Fruit fly (Drosophila melanogaster): ENCODE results near the gene CG6836.

The CG6836 gene

dm6 chr3L:19000413-19000812 lies 50.0 kb downstream of the CG6836 start, which contains the start of gene CG3808 (continued):
- peak; percentile 39 for TF ChIP-seq Mad (GFP tag; optimal IDR thresholded peaks at IDR 0.05)
- TF ChIP-seq ERR (GFP tag; optimal IDR thresholded peaks at IDR 0.05) = peak; percentile 20
- TF ChIP-seq al (GFP tag; IDR thresholded peaks at IDR 0.05) = no peak
- TF ChIP-seq Nf-YC (tag; optimal IDR thresholded peaks at IDR 0.05) = peak; percentile 29
- no peak for TF ChIP-seq CG17328 (GFP tag; IDR thresholded peaks at IDR 0.05)
- TF ChIP-seq CG30431 (GFP tag; optimal IDR thresholded peaks at IDR 0.05) = no peak
- TF ChIP-seq ham (GFP tag; IDR thresholded peaks at IDR 0.05) = no peak
- no peak for TF ChIP-seq CG2889 (GFP tag; IDR thresholded peaks at IDR 0.05)
- no peak for TF ChIP-seq CG32772 (GFP tag; IDR thresholded peaks at IDR 0.05)
- TF ChIP-seq sens-2 (GFP tag; IDR thresholded peaks at IDR 0.05) = no peak
- no peak for TF ChIP-seq sna (GFP tag; IDR thresholded peaks at IDR 0.05; ENCODE audit: partially characterized antibody)
- TF ChIP-seq CG17361 (GFP tag; IDR thresholded peaks at IDR 0.05) = 0 out of 3 replicates have a peak, but pooled peaks have one; percentile 27
- peak; percentile 88 for TF ChIP-seq Lhr (GFP tag; optimal IDR thresholded peaks at IDR 0.05)
- TF ChIP-seq ac (GFP tag; optimal IDR thresholded peaks at IDR 0.05) = no peak
- TF ChIP-seq zf30C (GFP tag; optimal IDR thresholded peaks at IDR 0.05) = no peak
- TF ChIP-seq CG31441 (GFP tag; IDR thresholded peaks at IDR 0.05) = no peak
- peak; percentile 35 for TF ChIP-seq trem (tag; optimal IDR thresholded peaks at IDR 0.05)
- no peak for TF ChIP-seq Ravus (GFP tag; IDR thresholded peaks at IDR 0.05)
- TF ChIP-seq Nf-YB (GFP tag; optimal IDR thresholded peaks at IDR 0.05) = no peak
- TF ChIP-seq lov (optimal IDR thresholded peaks at IDR 0.05) = no peak
- TF ChIP-seq lov (GFP tag; IDR thresholded peaks at IDR 0.05) = no peak
- TF ChIP-seq CG7372 (GFP tag; IDR thresholded peaks at IDR 0.05) = no peak
- TF ChIP-seq CG15011 (GFP tag; optimal IDR thresholded peaks at IDR 0.05) = no peak
- no peak for TF ChIP-seq en (GFP tag; optimal IDR thresholded peaks at IDR 0.05)
- TF ChIP-seq cwo (GFP tag; optimal IDR thresholded peaks at IDR 0.05) = peak; percentile 86
- peak; percentile 9 for TF ChIP-seq twi (tag; optimal IDR thresholded peaks at IDR 0.05)
- no peak for TF ChIP-seq CG4282 (GFP tag; optimal IDR thresholded peaks at IDR 0.05)
- TF ChIP-seq Usf (GFP tag; optimal IDR thresholded peaks at IDR 0.05) = peak; percentile 21
- TF ChIP-seq CG7745 (tag; optimal IDR thresholded peaks at IDR 0.05) = no peak
- no peak for TF ChIP-seq dmrt99B (tag; optimal IDR thresholded peaks at IDR 0.05)
- TF ChIP-seq Dip3 (GFP tag; optimal IDR thresholded peaks at IDR 0.05) = no peak
- TF ChIP-seq CG8089 (GFP tag; optimal IDR thresholded peaks at IDR 0.05) = no peak
- TF ChIP-seq CG3838 (GFP tag; optimal IDR thresholded peaks at IDR 0.05) = no peak
- TF ChIP-seq br (optimal IDR thresholded peaks at IDR 0.05) = no peak
- TF ChIP-seq peb (GFP tag; IDR thresholded peaks at IDR 0.05) = no peak
- TF ChIP-seq ewg (GFP tag; optimal IDR thresholded peaks at IDR 0.05) = no peak
- TF ChIP-seq CG13624 (GFP tag; optimal IDR thresholded peaks at IDR 0.05) = peak; percentile 14
- no peak for TF ChIP-seq h (optimal IDR thresholded peaks at IDR 0.05)
- TF ChIP-seq luna (GFP tag; optimal IDR thresholded peaks at IDR 0.05) = no peak
- TF ChIP-seq CG11398 (GFP tag; optimal IDR thresholded peaks at IDR 0.05) = no peak
- peak; percentile 18 to 49 for TF ChIP-seq Pdp1 (GFP tag; optimal IDR thresholded peaks at IDR 0.05)
- TF ChIP-seq chm (GFP tag; IDR thresholded peaks at IDR 0.05) = 0 out of 2 replicates have a peak, but pooled peaks have one; percentile 24
- TF ChIP-seq Drgx (GFP tag; IDR thresholded peaks at IDR 0.05) = no peak
- no peak for TF ChIP-seq ato (GFP tag; IDR thresholded peaks at IDR 0.05; ENCODE audit: partially characterized antibody)
- TF ChIP-seq CG10431 (GFP tag; optimal IDR thresholded peaks at IDR 0.05) = no peak
- peak; percentile 47 for TF ChIP-seq Side (GFP tag; optimal IDR thresholded peaks at IDR 0.05)
- TF ChIP-seq CG34224 (GFP tag; IDR thresholded peaks at IDR 0.05; ENCODE audit: partially characterized antibody) = no peak
- TF ChIP-seq scrt (GFP tag; optimal IDR thresholded peaks at IDR 0.05) = peak; percentile 84
- no peak for TF ChIP-seq CG6254 (GFP tag; optimal IDR thresholded peaks at IDR 0.05)
- no peak for TF ChIP-seq tap (tag; optimal IDR thresholded peaks at IDR 0.05)
- no peak for TF ChIP-seq Sox102F (GFP tag; optimal IDR thresholded peaks at IDR 0.05)
- TF ChIP-seq CG12942 (GFP tag; optimal IDR thresholded peaks at IDR 0.05) = no peak
- no peak for TF ChIP-seq H2.0 (GFP tag; IDR thresholded peaks at IDR 0.05)
